Worm (Caenorhabditis elegans) whole organism, L4 larva: ENCODE results near the gene C50D2.1.
A peak's percentile ranks its signal among the peaks of the same experiment; 100 is the strongest.

Source experiments
- R02D3.7 ChIP-seq: fragments of 150-350 bp; sonication (generic microtip); optimal IDR thresholded peaks from 3 replicates; lab custom pipeline; 2014; ENCODE audit warnings: missing biosample characterization, missing genetic modification characterization
- T20F7.1 ChIP-seq: fragments of 200-800 bp; sonication (Bioruptor generic); optimal IDR thresholded peaks from 2 replicates; lab custom pipeline; 2018; ENCODE audit warnings: mild to moderate bottlenecking, missing genetic modification characterization, missing compliant biosample characterization
- Y48G9A.11 ChIP-seq: fragments of 200-800 bp; sonication (Bioruptor generic); IDR thresholded peaks from 2 replicates; pipeline ENCODE4 v1.3.6; 2022; ENCODE audit warnings: missing genetic modification reagents, missing genetic modification characterization, missing compliant biosample characterization
- arid-1 ChIP-seq: fragments of 200-800 bp; sonication (Bioruptor generic); conservative IDR thresholded peaks from 2 replicates; pipeline ENCODE4 v1.3.6; 2022; ENCODE audit warnings: missing genetic modification reagents, missing genetic modification characterization, missing compliant biosample characterization
- ceh-20 ChIP-seq: fragments of 200-800 bp; sonication (Bioruptor generic); IDR thresholded peaks from 2 replicates; pipeline ENCODE4 v1.3.6; 2022; ENCODE audit warnings: missing genetic modification reagents, missing genetic modification characterization, missing compliant biosample characterization
- ceh-44 ChIP-seq: fragments of 200-800 bp; sonication (Bioruptor generic); IDR thresholded peaks from 2 replicates; pipeline ENCODE4 v1.3.6; 2022; ENCODE audit warnings: missing genetic modification reagents, missing genetic modification characterization, missing compliant biosample characterization
- ceh-82 ChIP-seq: sonication (generic microtip); optimal IDR thresholded peaks from 2 replicates; lab custom pipeline; 2017; ENCODE audit warnings: missing biosample characterization, missing genetic modification characterization
- ctbp-1 ChIP-seq: fragments of 200-800 bp; sonication (Bioruptor generic); IDR thresholded peaks from 2 replicates; pipeline ENCODE4 v1.3.6; 2022; ENCODE audit warnings: missing genetic modification reagents, missing genetic modification characterization, missing compliant biosample characterization
- daf-16 ChIP-seq, 3 experiments: sonication (generic microtip); optimal IDR thresholded peaks; 2 replicates each; lab custom pipeline; 2016 to 2017; ENCODE audit warnings: missing genetic modification characterization in 3 of 3, missing genetic modification reagents in 3 of 3, mild to moderate bottlenecking in 2 of 3, missing compliant biosample characterization in 2 of 3, missing biosample characterization in 1 of 3, moderate library complexity in 1 of 3
- dpl-1 ChIP-seq: fragments of 150-350 bp; optimal IDR thresholded peaks from 2 replicates; lab custom pipeline; 2014; ENCODE audit warnings: missing biosample characterization, missing genetic modification reagents, missing genetic modification characterization
- dve-1 ChIP-seq: sonication (generic microtip); optimal IDR thresholded peaks from 2 replicates; lab custom pipeline; 2017; ENCODE audit warnings: antibody characterized with exemption, mild to moderate bottlenecking, missing genetic modification characterization, missing compliant biosample characterization; ENCODE audit not compliant: insufficient read depth
- fkh-10 ChIP-seq: fragments of 150-350 bp; optimal IDR thresholded peaks from 2 replicates; lab custom pipeline; 2014; ENCODE audit warnings: missing biosample characterization, missing genetic modification reagents, missing genetic modification characterization
- hif-1 ChIP-seq, 2 experiments: sonication (generic microtip); optimal IDR thresholded peaks; 2 replicates each; lab custom pipeline; 2016 to 2017; ENCODE audit warnings: missing compliant biosample characterization in 2 of 2, missing genetic modification characterization in 2 of 2, missing genetic modification reagents in 2 of 2, missing genotype in 2 of 2, mild to moderate bottlenecking in 1 of 2
- hlh-30 ChIP-seq: sonication (generic microtip); optimal IDR thresholded peaks from 2 replicates; lab custom pipeline; 2017; ENCODE audit warnings: antibody characterized with exemption, mild to moderate bottlenecking, missing genetic modification characterization, missing compliant biosample characterization; ENCODE audit not compliant: insufficient read depth
- hmg-1.1 ChIP-seq: fragments of 200-800 bp; sonication (Bioruptor generic); IDR thresholded peaks from 2 replicates; pipeline ENCODE4 v1.3.6; 2022; ENCODE audit warnings: missing genetic modification reagents, missing genetic modification characterization, missing compliant biosample characterization
- lin-38 ChIP-seq: fragments of 200-800 bp; sonication (Bioruptor generic); IDR thresholded peaks from 2 replicates; pipeline ENCODE4 v1.3.6; 2022; ENCODE audit warnings: missing genetic modification reagents, missing genetic modification characterization, missing compliant biosample characterization
- lsy-2 ChIP-seq, 2 experiments: fragments of 150-350 bp in 1 of 2; sonication (generic microtip) in 1 of 2; optimal IDR thresholded peaks; 2 replicates each; lab custom pipeline; 2014 to 2017; ENCODE audit warnings: missing biosample characterization in 2 of 2, missing genetic modification characterization in 2 of 2
- madf-5 ChIP-seq, 2 experiments: fragments of 200-800 bp; sonication (Bioruptor generic); IDR thresholded peaks; 2 replicates each; pipeline ENCODE4 v1.3.6; 2022; ENCODE audit warnings: missing compliant biosample characterization in 2 of 2, missing genetic modification characterization in 2 of 2
- mep-1 ChIP-seq: fragments of 150-350 bp; sonication (generic microtip); optimal IDR thresholded peaks from 3 replicates; lab custom pipeline; 2014; ENCODE audit warnings: missing biosample characterization, missing genetic modification characterization
- mxl-3 ChIP-seq: fragments of 200-800 bp; sonication (Bioruptor generic); optimal IDR thresholded peaks from 2 replicates; lab custom pipeline; 2018; ENCODE audit warnings: mild to moderate bottlenecking, missing genetic modification characterization, missing compliant biosample characterization
- nhr-102 ChIP-seq: sonication (generic microtip); optimal IDR thresholded peaks from 2 replicates; lab custom pipeline; 2016; ENCODE audit warnings: mild to moderate bottlenecking, missing genetic modification characterization, moderate library complexity, missing compliant biosample characterization
- nhr-41 ChIP-seq: fragments of 200-800 bp; sonication (Bioruptor generic); IDR thresholded peaks from 2 replicates; pipeline ENCODE4 v1.3.6; 2022; ENCODE audit warnings: missing genetic modification reagents, missing genetic modification characterization, missing compliant biosample characterization
- nhr-48 ChIP-seq: sonication (generic microtip); optimal IDR thresholded peaks from 2 replicates; lab custom pipeline; 2016; ENCODE audit warnings: mild to moderate bottlenecking, missing genetic modification characterization, missing compliant biosample characterization
- rbr-2 ChIP-seq: sonication (generic microtip); optimal IDR thresholded peaks from 2 replicates; lab custom pipeline; 2016; ENCODE audit warnings: missing genotype, missing genetic modification characterization, missing compliant biosample characterization
- snpc-1.2 ChIP-seq: fragments of 200-800 bp; sonication (Bioruptor generic); IDR thresholded peaks from 2 replicates; pipeline ENCODE4 v1.3.6; 2022; ENCODE audit warnings: missing genetic modification reagents, missing genetic modification characterization, missing compliant biosample characterization
- spr-3 ChIP-seq: fragments of 200-800 bp; sonication (Bioruptor generic); optimal IDR thresholded peaks from 2 replicates; lab custom pipeline; 2018; ENCODE audit warnings: mild to moderate bottlenecking, missing genetic modification characterization, missing compliant biosample characterization
- unc-62 ChIP-seq, 3 experiments: fragments of 150-350 bp in 1 of 3; sonication (generic microtip); optimal IDR thresholded peaks in 2 of 3; peaks in 1 of 3; 1 replicate in 1 of 3; 2 replicates in 2 of 3; lab custom pipeline; 2014 to 2017; ENCODE audit warnings: missing biosample characterization in 3 of 3, missing genetic modification characterization in 3 of 3, missing genetic modification reagents in 3 of 3, missing genotype in 1 of 3
- vab-7 ChIP-seq: fragments of 200-800 bp; sonication (Bioruptor generic); IDR thresholded peaks from 2 replicates; pipeline ENCODE4 v1.3.6; 2022; ENCODE audit warnings: missing genetic modification reagents, missing genetic modification characterization, missing compliant biosample characterization
- zfp-2 ChIP-seq: sonication (generic microtip); optimal IDR thresholded peaks from 2 replicates; lab custom pipeline; 2016; ENCODE audit warnings: mild to moderate bottlenecking, missing genetic modification characterization, missing compliant biosample characterization

C50D2.1 gene

ce11 chrII:87937-88336 is 23.4 kb upstream of the C50D2.1 start:
- TF ChIP-seq nhr-48 (tag; lab: Kevin White, UChicago) (no peak), nhr-41 (GFP tag; lab: Robert Waterston, UW) (no peak), zfp-2 (tag; lab: Kevin White, UChicago) (no peak)

ce11 chrII:91419-91818 is 19.9 kb upstream of the C50D2.1 start, which contains the start of gene mcat-1:
Gene mcat-1 (minus strand): TSS chrII:91519.
- TF ChIP-seq mep-1 (tag; lab: Kevin White, UChicago) (no peak), unc-62 (GFP tag; optimal IDR thresholded peaks at IDR 0.05 in 1 of 2; lab: Kevin White, UChicago) (peak in 1 of 2 experiments; percentile 49), unc-62 (tag; optimal IDR thresholded peaks at IDR 0.05; lab: Kevin White, UChicago) (no peak)
- TF ChIP-seq, all 104 proteins: peak for 1

- TF ChIP-seq ceh-20 (GFP tag; lab: Robert Waterston, UW): no peak
- TF ChIP-seq, all 104 proteins: peak for 0
These were observed 16.2 kb upstream of the C50D2.1 start, which contains the start of gene C50D2.7 for ce11 chrII:95177-95576. Gene C50D2.7 (minus strand): TSS chrII:95277.

- TF ChIP-seq rbr-2 (tag; lab: Kevin White, UChicago): peak; percentile 48
- TF ChIP-seq R02D3.7 (tag; lab: Kevin White, UChicago): peak; percentile 83
- TF ChIP-seq madf-5 (GFP tag; IDR thresholded peaks at IDR 0.05; lab: Robert Waterston, UW): no peak
- TF ChIP-seq dpl-1: peak; percentile 64
- no peak for TF ChIP-seq mxl-3
- TF ChIP-seq fkh-10: peak; percentile 25
- TF ChIP-seq dve-1 (tag; lab: Kevin White, UChicago): peak; percentile 37
- no peak for TF ChIP-seq daf-16 (GFP tag; optimal IDR thresholded peaks at IDR 0.05; lab: Kevin White, UChicago)
- TF ChIP-seq daf-16 (tag; optimal IDR thresholded peaks at IDR 0.05; lab: Kevin White, UChicago): peak; percentile 72
- TF ChIP-seq hmg-1.1: peak; percentile 29; the same call in 1 of the 2 replicates
- TF ChIP-seq lin-38 (GFP tag; lab: Robert Waterston, UW): peak; percentile 26
- no peak for TF ChIP-seq vab-7
- 0 out of 2 replicates have a peak, but pooled peaks have one; percentile 19 for TF ChIP-seq ctbp-1
- peak in 1 of 2 experiments; percentile 72 for TF ChIP-seq lsy-2 (tag; optimal IDR thresholded peaks at IDR 0.05; lab: Kevin White, UChicago)
- peak; percentile 97 for TF ChIP-seq Y48G9A.11 (GFP tag; lab: Robert Waterston, UW)
- TF ChIP-seq spr-3 (GFP tag; lab: Kevin White, UChicago): no peak
- TF ChIP-seq ceh-44 (GFP tag; lab: Robert Waterston, UW): no peak
- peak; percentile 100 for TF ChIP-seq T20F7.1 (GFP tag; lab: Kevin White, UChicago)
- peak; percentile 21 for TF ChIP-seq hlh-30
- no peak for TF ChIP-seq nhr-102
- no peak for TF ChIP-seq snpc-1.2 (GFP tag; lab: Robert Waterston, UW)
- peak in 1 of 2 experiments; percentile 7 for TF ChIP-seq hif-1 (tag; optimal IDR thresholded peaks at IDR 0.05; lab: Kevin White, UChicago)
- no peak for TF ChIP-seq ceh-82 (tag; lab: Kevin White, UChicago)
- TF ChIP-seq mep-1 (tag; lab: Kevin White, UChicago): peak; percentile 56
- no peak for TF ChIP-seq arid-1 (GFP tag; lab: Robert Waterston, UW)
These were observed 13.2 kb upstream of the C50D2.1 start, which contains the start of the genes luc-7L3 and sftb-6 for ce11 chrII:97992-98763. Gene luc-7L3 (minus strand): TSS chrII:98027. Gene sftb-6 (plus strand): TSS chrII:98404.

ce11 chrII:98894-99293 is 12.5 kb upstream of the C50D2.1 start, which contains the start of gene C50D2.10:
Gene C50D2.10 (plus strand): TSS chrII:99138.
- TF ChIP-seq Y48G9A.11 (GFP tag; lab: Robert Waterston, UW): peak; percentile 68
